Worm (Caenorhabditis elegans): Measurements from ENCODE around the gene dpy-19.

dpy-19 gene

DNA sequence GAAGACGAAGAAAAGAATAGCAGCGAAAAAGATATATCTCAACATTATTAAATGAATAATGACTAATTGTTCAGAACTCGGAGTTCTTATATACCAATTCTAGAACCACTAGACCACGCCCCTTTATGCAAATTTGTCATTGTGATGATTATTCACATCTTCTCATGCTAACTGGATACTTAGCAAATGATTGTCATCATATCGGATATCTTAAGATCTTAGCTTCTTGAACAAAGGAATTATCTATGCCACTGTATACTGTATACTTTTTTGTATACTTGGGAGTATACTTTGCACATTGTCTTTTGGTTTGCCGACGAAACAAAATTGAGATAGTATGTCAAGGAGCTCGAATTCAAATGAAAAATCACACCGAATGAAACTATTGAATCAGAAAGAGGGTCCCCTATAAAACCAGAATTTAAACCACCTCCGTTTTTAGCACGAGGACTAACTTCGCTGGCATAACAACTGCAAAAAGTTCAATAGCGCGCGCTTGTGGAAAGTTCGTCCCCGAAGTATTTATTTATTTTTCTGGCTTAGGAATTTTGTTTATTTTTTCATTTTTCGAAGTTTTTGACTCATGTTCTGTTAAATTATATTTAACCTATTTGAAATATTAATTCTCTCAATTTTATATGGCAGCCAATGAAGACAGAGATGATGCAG is 33.1 kb upstream of the dpy-19 start, which contains the start of the genes sdz-1 and vps-33.1:
TSS of gene sdz-1 (minus strand) at position 51 of the 669 bp plus-strand sequence.
TSS of gene vps-33.1 (plus strand) at position 639 of the 669 bp plus-strand sequence.
- TF ChIP-seq unc-62 (GFP tag; optimal IDR thresholded peaks at IDR 0.05) (no peak), nhr-10 (tag; optimal IDR thresholded peaks at IDR 0.05) (no peak), snpc-4 (tag; optimal IDR thresholded peaks at IDR 0.05) (no peak), ama-1 (optimal IDR thresholded peaks at IDR 0.05) (no peak), nhr-129 (tag; optimal IDR thresholded peaks at IDR 0.05) (peak; percentile 62), unc-55 (GFP tag; optimal IDR thresholded peaks at IDR 0.05) (peak; percentile 90), crh-2 (tag; optimal IDR thresholded peaks at IDR 0.05) (peak; percentile 4), sma-9 (GFP tag; optimal IDR thresholded peaks at IDR 0.05) (peak; percentile 50), sma-9 (tag; optimal IDR thresholded peaks at IDR 0.05) (no peak), elt-3 (tag; optimal IDR thresholded peaks at IDR 0.05) (no peak), mbf-1 (tag; optimal IDR thresholded peaks at IDR 0.05) (no peak), peb-1 (tag; optimal IDR thresholded peaks at IDR 0.05) (no peak), lin-13 (GFP tag; optimal IDR thresholded peaks at IDR 0.05) (peak; percentile 43), ztf-4 (tag; optimal IDR thresholded peaks at IDR 0.05) (no peak), dmd-4 (tag; optimal IDR thresholded peaks at IDR 0.05) (no peak), alr-1 (tag; optimal IDR thresholded peaks at IDR 0.05) (no peak), C34F6.9 (tag; optimal IDR thresholded peaks at IDR 0.05) (peak; percentile 68), R02D3.7 (tag; optimal IDR thresholded peaks at IDR 0.05) (no peak), nhr-237 (tag; optimal IDR thresholded peaks at IDR 0.05) (no peak), ztf-11 (tag; optimal IDR thresholded peaks at IDR 0.05) (no peak), mdl-1 (tag; optimal IDR thresholded peaks at IDR 0.05) (no peak), gmeb-1 (tag; optimal IDR thresholded peaks at IDR 0.05) (peak; percentile 87), mab-5 (tag; optimal IDR thresholded peaks at IDR 0.05) (no peak), lsy-2 (tag; optimal IDR thresholded peaks at IDR 0.05) (peak in 1 of 2 experiments; percentile 75), ceh-16 (tag; optimal IDR thresholded peaks at IDR 0.05) (no peak), elt-1 (tag; optimal IDR thresholded peaks at IDR 0.05) (no peak), skn-1 (tag; optimal IDR thresholded peaks at IDR 0.05) (no peak), nhr-77 (tag; optimal IDR thresholded peaks at IDR 0.05) (no peak), sma-3 (GFP tag; optimal IDR thresholded peaks at IDR 0.05) (peak; percentile 1), nhr-23 (tag; optimal IDR thresholded peaks at IDR 0.05) (no peak)

DNA sequence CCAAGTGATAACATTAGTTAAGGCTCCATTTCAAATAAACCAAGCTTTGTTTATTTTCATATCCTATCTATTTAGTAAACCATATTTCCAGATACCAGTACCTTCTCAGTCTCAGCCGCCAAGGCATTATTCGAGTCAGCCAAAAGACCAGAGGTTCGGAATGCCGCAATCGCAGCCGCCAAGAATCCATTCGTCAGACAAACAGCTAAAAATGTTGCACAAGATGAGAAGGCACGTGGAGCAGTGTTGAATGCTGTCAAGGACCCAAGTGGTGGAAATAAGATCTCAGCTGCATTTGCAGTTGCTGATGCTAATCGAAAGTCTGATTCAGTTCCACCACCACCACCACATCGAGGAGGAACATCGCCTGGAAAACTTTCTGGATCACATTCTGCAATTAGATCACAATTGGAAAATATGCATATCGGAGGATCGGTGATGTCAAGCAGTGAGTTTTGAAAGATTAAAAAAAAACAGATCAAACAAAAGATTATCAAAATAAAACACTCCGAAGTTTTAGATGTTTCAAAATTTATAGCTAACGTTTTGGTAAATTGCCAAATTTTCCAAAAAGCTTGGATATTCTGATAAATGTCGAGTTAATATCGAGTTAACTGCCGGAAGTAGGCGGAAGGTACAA is 30.1 kb upstream of the dpy-19 start:
- TF ChIP-seq mab-5 (tag; optimal IDR thresholded peaks at IDR 0.05) (no peak), nhr-25 (tag; optimal IDR thresholded peaks at IDR 0.05) (no peak), unc-62 (GFP tag; optimal IDR thresholded peaks at IDR 0.05) (no peak), sma-3 (GFP tag; optimal IDR thresholded peaks at IDR 0.05) (no peak), sma-9 (GFP tag; optimal IDR thresholded peaks at IDR 0.05) (no peak), sma-9 (tag; optimal IDR thresholded peaks at IDR 0.05) (no peak), ztf-4 (tag; optimal IDR thresholded peaks at IDR 0.05) (no peak)

DNA sequence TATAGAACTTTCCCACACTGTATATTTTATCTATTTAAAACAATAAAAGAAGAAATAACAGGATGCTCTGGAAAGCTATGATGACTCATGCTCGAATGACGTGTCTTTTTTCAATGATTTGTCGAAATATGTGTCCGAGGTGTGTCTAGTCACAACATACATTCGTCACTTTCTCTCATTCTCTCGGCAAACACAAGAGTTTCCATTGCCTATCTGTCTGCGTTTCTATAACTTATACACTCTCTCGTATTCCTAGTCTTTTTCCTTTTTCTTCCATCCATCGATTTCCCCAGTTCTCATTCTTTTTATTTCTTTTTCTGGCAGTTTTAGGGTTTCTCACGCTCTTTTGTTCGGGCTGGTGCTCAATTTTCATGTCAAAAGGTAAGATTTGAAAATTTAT is 29.4 kb upstream of the dpy-19 start:
- TF ChIP-seq snpc-4 (tag; optimal IDR thresholded peaks at IDR 0.05) (no peak), ztf-11 (tag; optimal IDR thresholded peaks at IDR 0.05) (no peak), ceh-16 (tag; optimal IDR thresholded peaks at IDR 0.05) (no peak), gmeb-1 (tag; optimal IDR thresholded peaks at IDR 0.05) (no peak), nhr-6 (tag; optimal IDR thresholded peaks at IDR 0.05) (no peak), fos-1 (tag; optimal IDR thresholded peaks at IDR 0.05) (peak; percentile 95), elt-1 (tag; optimal IDR thresholded peaks at IDR 0.05) (no peak), ama-1 (optimal IDR thresholded peaks at IDR 0.05) (peak; percentile 31), lsy-2 (tag; optimal IDR thresholded peaks at IDR 0.05) (peak in 1 of 2 experiments; percentile 50), nhr-77 (tag; optimal IDR thresholded peaks at IDR 0.05) (no peak), nhr-129 (tag; optimal IDR thresholded peaks at IDR 0.05) (peak; percentile 16), C34F6.9 (tag; optimal IDR thresholded peaks at IDR 0.05) (peak; percentile 77), nhr-11 (tag; optimal IDR thresholded peaks at IDR 0.05) (no peak), zag-1 (tag; optimal IDR thresholded peaks at IDR 0.05) (no peak), unc-55 (GFP tag; optimal IDR thresholded peaks at IDR 0.05) (peak; percentile 79), nhr-21 (tag; optimal IDR thresholded peaks at IDR 0.05) (no peak), egl-27 (tag; optimal IDR thresholded peaks at IDR 0.05) (no peak), Y55F3AM.14 (GFP tag; optimal IDR thresholded peaks at IDR 0.05) (no peak), lin-13 (GFP tag; optimal IDR thresholded peaks at IDR 0.05) (no peak), skn-1 (tag; optimal IDR thresholded peaks at IDR 0.05) (no peak), nhr-25 (tag; optimal IDR thresholded peaks at IDR 0.05) (no peak), nhr-12 (tag; optimal IDR thresholded peaks at IDR 0.05) (no peak), mbf-1 (tag; optimal IDR thresholded peaks at IDR 0.05) (no peak), F13H6.1 (tag; optimal IDR thresholded peaks at IDR 0.05) (peak; percentile 14), ceh-82 (tag; optimal IDR thresholded peaks at IDR 0.05) (no peak), ZK546.5 (tag; optimal IDR thresholded peaks at IDR 0.05) (no peak), mdl-1 (tag; optimal IDR thresholded peaks at IDR 0.05) (no peak), nhr-10 (tag; optimal IDR thresholded peaks at IDR 0.05) (no peak), lin-11 (tag; optimal IDR thresholded peaks at IDR 0.05) (no peak), sem-4 (tag; optimal IDR thresholded peaks at IDR 0.05) (no peak), blmp-1 (tag; optimal IDR thresholded peaks at IDR 0.05; ENCODE audit: insufficient read depth) (peak; percentile 75), ztf-4 (tag; optimal IDR thresholded peaks at IDR 0.05) (no peak), R02D3.7 (tag; optimal IDR thresholded peaks at IDR 0.05) (no peak), sma-3 (GFP tag; optimal IDR thresholded peaks at IDR 0.05) (no peak), ztf-1 (GFP tag; conservative IDR thresholded peaks at IDR 0.05) (no peak), nhr-237 (tag; optimal IDR thresholded peaks at IDR 0.05) (no peak)
